Fruit fly (Drosophila melanogaster) whole organism, prepupa: ENCODE measurements around the gene Rpp21.
A peak's percentile ranks its signal among the peaks of the same experiment; 100 is the strongest.

Experiments used
- Blimp-1 ChIP-seq: fragments of 200-800 bp; sonication (Bioruptor generic); optimal IDR thresholded peaks from 3 replicates; lab custom pipeline; 2017; ENCODE audit warnings: missing biosample characterization, missing genetic modification characterization, mild to moderate bottlenecking, moderate library complexity, missing genetic modification reagents
- CG10631 ChIP-seq: fragments of 200-800 bp; sonication (Bioruptor generic); optimal IDR thresholded peaks from 2 replicates; lab custom pipeline; 2016; ENCODE audit warnings: missing biosample characterization, missing genetic modification characterization
- CG11762 ChIP-seq: fragments of 200-800 bp; sonication (Bioruptor generic); optimal IDR thresholded peaks from 3 replicates; lab custom pipeline; 2016; ENCODE audit warnings: missing biosample characterization, missing genetic modification characterization; ENCODE audit not compliant: insufficient read depth
- CG11902 ChIP-seq: fragments of 200-800 bp; sonication (Bioruptor generic); optimal IDR thresholded peaks from 3 replicates; lab custom pipeline; 2016; ENCODE audit warnings: missing biosample characterization, missing genetic modification characterization
- CG15336 ChIP-seq: fragments of 200-800 bp; sonication (Bioruptor generic); IDR thresholded peaks from 2 replicates; pipeline ENCODE4 v1.3.6; 2022; ENCODE audit warnings: missing biosample characterization, missing genetic modification characterization
- CG1621 ChIP-seq: fragments of 200-800 bp; sonication (Bioruptor generic); optimal IDR thresholded peaks from 3 replicates; lab custom pipeline; 2018; ENCODE audit warnings: missing biosample characterization, mild to moderate bottlenecking, missing genetic modification characterization
- CG16779 ChIP-seq: fragments of 200-800 bp; sonication (Bioruptor generic); optimal IDR thresholded peaks from 3 replicates; lab custom pipeline; 2017; ENCODE audit warnings: missing biosample characterization, mild to moderate bottlenecking, missing genetic modification characterization
- CG3032 ChIP-seq: fragments of 200-800 bp; optimal IDR thresholded peaks from 2 replicates; lab custom pipeline; 2019; ENCODE audit warnings: missing biosample characterization, mild to moderate bottlenecking, missing genetic modification characterization, moderate library complexity
- CG31627 ChIP-seq: fragments of 200-800 bp; sonication (Bioruptor generic); optimal IDR thresholded peaks from 3 replicates; lab custom pipeline; 2016; ENCODE audit warnings: missing biosample characterization, missing genetic modification characterization
- CG32006 ChIP-seq: fragments of 200-800 bp; sonication (Bioruptor generic); optimal IDR thresholded peaks from 3 replicates; lab custom pipeline; 2017; ENCODE audit warnings: missing biosample characterization, mild to moderate bottlenecking, missing genetic modification characterization
- CG34406 ChIP-seq: fragments of 200-800 bp; sonication (Bioruptor generic); optimal IDR thresholded peaks from 3 replicates; lab custom pipeline; 2016; ENCODE audit warnings: missing biosample characterization, missing genetic modification characterization
- CG4318 ChIP-seq: fragments of 200-800 bp; sonication (Bioruptor generic); optimal IDR thresholded peaks from 3 replicates; lab custom pipeline; 2017; ENCODE audit warnings: missing biosample characterization, mild to moderate bottlenecking, missing genetic modification characterization
- CG6163 ChIP-seq: fragments of 200-800 bp; sonication (Bioruptor generic); IDR thresholded peaks from 3 replicates; pipeline ENCODE4 v1.3.6; 2022; ENCODE audit warnings: missing biosample characterization, missing genetic modification characterization
- CG6792 ChIP-seq: fragments of 200-800 bp; sonication (Bioruptor generic); optimal IDR thresholded peaks from 3 replicates; lab custom pipeline; 2016; ENCODE audit warnings: missing biosample characterization, missing genetic modification characterization
- CG6808 ChIP-seq: fragments of 200-800 bp; sonication (Bioruptor generic); optimal IDR thresholded peaks from 3 replicates; lab custom pipeline; 2017; ENCODE audit warnings: missing biosample characterization, missing genetic modification characterization, mild to moderate bottlenecking, moderate library complexity, missing genetic modification reagents
- CG6854 ChIP-seq: fragments of 200-800 bp; sonication (Bioruptor generic); optimal IDR thresholded peaks from 2 replicates; lab custom pipeline; 2017; ENCODE audit warnings: missing biosample characterization, mild to moderate bottlenecking, missing genetic modification characterization
- CG7368 ChIP-seq: fragments of 200-800 bp; sonication (Bioruptor generic); optimal IDR thresholded peaks from 3 replicates; lab custom pipeline; 2016; ENCODE audit warnings: missing biosample characterization, missing genetic modification characterization
- CG8632 ChIP-seq: fragments of 200-800 bp; sonication (Bioruptor generic); optimal IDR thresholded peaks from 3 replicates; lab custom pipeline; 2016; ENCODE audit warnings: missing biosample characterization, missing genetic modification characterization
- CG9139 ChIP-seq: fragments of 200-800 bp; sonication (Bioruptor generic); optimal IDR thresholded peaks from 3 replicates; lab custom pipeline; 2017; ENCODE audit warnings: missing biosample characterization, mild to moderate bottlenecking, missing genetic modification characterization
- Eip78C ChIP-seq: fragments of 200-800 bp; sonication (Bioruptor generic); peaks from one replicate; lab custom pipeline; 2016; ENCODE audit warnings: missing biosample characterization, missing genetic modification characterization
- Eip93F ChIP-seq: fragments of 200-800 bp; sonication (Bioruptor generic); optimal IDR thresholded peaks from 2 replicates; lab custom pipeline; 2016; ENCODE audit warnings: missing biosample characterization, mild to moderate bottlenecking, missing genetic modification characterization
- Ets21C ChIP-seq: fragments of 200-800 bp; sonication (Bioruptor generic); optimal IDR thresholded peaks from 3 replicates; lab custom pipeline; 2016; ENCODE audit warnings: missing biosample characterization, missing genetic modification characterization
- Ets96B ChIP-seq: fragments of 200-800 bp; optimal IDR thresholded peaks from 2 replicates; lab custom pipeline; 2019; ENCODE audit warnings: missing biosample characterization, mild to moderate bottlenecking, missing genetic modification characterization, moderate library complexity
- Gug ChIP-seq: fragments of 200-800 bp; sonication (Bioruptor generic); IDR thresholded peaks from 2 replicates; pipeline ENCODE4 v1.3.6; 2022; ENCODE audit warnings: missing biosample characterization, missing genetic modification characterization
- Hr39 ChIP-seq: fragments of 200-800 bp; sonication (Bioruptor generic); optimal IDR thresholded peaks from 2 replicates; lab custom pipeline; 2016; ENCODE audit warnings: missing biosample characterization, missing genetic modification characterization
- Lpt ChIP-seq: fragments of 200-800 bp; sonication (Bioruptor generic); optimal IDR thresholded peaks from 3 replicates; lab custom pipeline; 2016; ENCODE audit warnings: missing biosample characterization, missing genetic modification characterization
- Met ChIP-seq: fragments of 200-800 bp; sonication (Bioruptor generic); optimal IDR thresholded peaks from 3 replicates; lab custom pipeline; 2016; ENCODE audit warnings: missing biosample characterization, missing genetic modification characterization
- OdsH ChIP-seq: fragments of 200-800 bp; sonication (Bioruptor generic); optimal IDR thresholded peaks from 3 replicates; lab custom pipeline; 2016; ENCODE audit warnings: missing biosample characterization, missing genetic modification characterization
- Smox ChIP-seq: fragments of 200-800 bp; sonication (Bioruptor generic); optimal IDR thresholded peaks from 3 replicates; lab custom pipeline; 2016; ENCODE audit warnings: missing biosample characterization, missing genetic modification characterization
- Sox14 ChIP-seq: fragments of 200-800 bp; sonication (Bioruptor generic); optimal IDR thresholded peaks from 3 replicates; lab custom pipeline; 2016; ENCODE audit warnings: missing biosample characterization, missing genetic modification characterization
- Sox15 ChIP-seq: fragments of 200-800 bp; sonication (Bioruptor generic); optimal IDR thresholded peaks from 3 replicates; lab custom pipeline; 2016; ENCODE audit warnings: missing biosample characterization, missing genetic modification characterization
- achi ChIP-seq: fragments of 200-800 bp; sonication (Bioruptor generic); optimal IDR thresholded peaks from 3 replicates; lab custom pipeline; 2016; ENCODE audit warnings: missing biosample characterization, missing genetic modification characterization
- acj6 ChIP-seq: fragments of 200-800 bp; sonication (Bioruptor generic); optimal IDR thresholded peaks from 3 replicates; lab custom pipeline; 2016; ENCODE audit warnings: missing biosample characterization, missing genetic modification characterization
- cyc ChIP-seq: fragments of 200-800 bp; sonication (Bioruptor generic); optimal IDR thresholded peaks from 3 replicates; lab custom pipeline; 2016; ENCODE audit warnings: missing biosample characterization, missing genetic modification characterization
- dac ChIP-seq: fragments of 200-800 bp; sonication (Bioruptor generic); optimal IDR thresholded peaks from 2 replicates; lab custom pipeline; 2017; ENCODE audit warnings: missing biosample characterization, mild to moderate bottlenecking, missing genetic modification characterization
- dsx ChIP-seq: fragments of 200-800 bp; optimal IDR thresholded peaks from 3 replicates; lab custom pipeline; 2019; ENCODE audit warnings: missing biosample characterization, mild to moderate bottlenecking, missing genetic modification characterization, moderate library complexity; ENCODE audit not compliant: poor library complexity, severe bottlenecking
- eg ChIP-seq: fragments of 200-800 bp; sonication (Bioruptor generic); IDR thresholded peaks from 3 replicates; pipeline ENCODE4 v1.3.6; 2022; ENCODE audit warnings: missing biosample characterization, missing genetic modification characterization
- fd59A ChIP-seq: fragments of 200-800 bp; sonication (Bioruptor generic); optimal IDR thresholded peaks from 2 replicates; lab custom pipeline; 2017; ENCODE audit warnings: missing biosample characterization, mild to moderate bottlenecking, missing genetic modification characterization, missing genetic modification reagents
- fd85E ChIP-seq: fragments of 200-800 bp; sonication (Bioruptor generic); optimal IDR thresholded peaks from 3 replicates; lab custom pipeline; 2016; ENCODE audit warnings: missing biosample characterization, missing genetic modification characterization
- lz ChIP-seq: fragments of 200-800 bp; sonication (Bioruptor generic); optimal IDR thresholded peaks from 3 replicates; lab custom pipeline; 2016; ENCODE audit warnings: missing biosample characterization, missing genetic modification characterization
- pdm3 ChIP-seq: fragments of 200-800 bp; sonication (Bioruptor generic); optimal IDR thresholded peaks from 3 replicates; lab custom pipeline; 2016; ENCODE audit warnings: missing biosample characterization, missing genetic modification characterization
- salr ChIP-seq, 2 experiments: fragments of 200-800 bp; sonication (Bioruptor generic); optimal IDR thresholded peaks; 3 replicates each; lab custom pipeline; 2016 to 2018; ENCODE audit warnings: missing biosample characterization in 2 of 2, missing genetic modification characterization in 2 of 2, mild to moderate bottlenecking in 1 of 2
- spab ChIP-seq: fragments of 200-800 bp; sonication (Bioruptor generic); optimal IDR thresholded peaks from 2 replicates; lab custom pipeline; 2017; ENCODE audit warnings: missing biosample characterization, mild to moderate bottlenecking, missing genetic modification characterization, missing genetic modification reagents
- svp ChIP-seq: fragments of 200-800 bp; sonication (Bioruptor generic); peaks from one replicate; lab custom pipeline; 2016; ENCODE audit warnings: missing biosample characterization, missing genetic modification characterization
- vri ChIP-seq: fragments of 200-800 bp; sonication (Bioruptor generic); optimal IDR thresholded peaks from 3 replicates; lab custom pipeline; 2016; ENCODE audit warnings: missing biosample characterization, mild to moderate bottlenecking, missing genetic modification characterization

The Rpp21 gene

dm6 chrX:1080715-1081114, 50.2 kb downstream of the Rpp21 start (continued):
- TF ChIP-seq Blimp-1 (GFP tag; lab: Kevin White, UChicago) (no peak), CG31627 (GFP tag; lab: Kevin White, UChicago) (peak; percentile 1), CG15336 (GFP tag; lab: Robert Waterston, UW) (peak; percentile 61), CG7368 (GFP tag; lab: Kevin White, UChicago) (no peak), Ets96B (tag; lab: Kevin White, UChicago) (peak; percentile 24), Sox14 (peak; percentile 49), CG6792 (peak; percentile 38), CG4318 (GFP tag; lab: Kevin White, UChicago) (peak; percentile 13), CG11902 (GFP tag; lab: Kevin White, UChicago) (no peak), CG9139 (GFP tag; lab: Kevin White, UChicago) (no peak), dac (GFP tag; lab: Kevin White, UChicago) (peak; percentile 29), salr (GFP tag; optimal IDR thresholded peaks at IDR 0.05; lab: Kevin White, UChicago) (peak in 1 of 2 experiments; percentile 30), Eip78C (GFP tag; lab: Kevin White, UChicago) (peak; percentile 88), CG32006 (GFP tag; lab: Kevin White, UChicago) (peak; percentile 60), CG8632 (GFP tag; lab: Kevin White, UChicago) (peak; percentile 16), pdm3 (GFP tag; lab: Kevin White, UChicago) (peak; percentile 54), eg (peak; percentile 50; the same call in 1 of the 3 replicates), CG10631 (GFP tag; lab: Kevin White, UChicago) (peak; percentile 64), acj6 (GFP tag; lab: Kevin White, UChicago) (peak; percentile 60), lz (GFP tag; lab: Kevin White, UChicago) (no peak), Smox (no peak), CG6808 (no peak), dsx (GFP tag; lab: Kevin White, UChicago) (no peak), CG6163 (GFP tag; lab: Robert Waterston, UW) (peak; percentile 46; the same call in 1 of the 3 replicates), cyc (GFP tag; lab: Kevin White, UChicago) (no peak), OdsH (GFP tag; lab: Kevin White, UChicago) (peak; percentile 61), Ets21C (no peak), CG6854 (GFP tag; lab: Kevin White, UChicago) (no peak), Lpt (GFP tag; lab: Kevin White, UChicago) (peak; percentile 46), spab (peak; percentile 15), Sox15 (GFP tag; lab: Kevin White, UChicago) (no peak), fd59A (GFP tag; lab: Kevin White, UChicago) (peak; percentile 33), CG34406 (GFP tag; lab: Kevin White, UChicago) (peak; percentile 10), achi (peak; percentile 59), Eip93F (GFP tag; lab: Kevin White, UChicago) (no peak), CG16779 (tag; lab: Kevin White, UChicago) (no peak), CG3032 (tag; lab: Kevin White, UChicago) (peak; percentile 17), Met (peak; percentile 31)

DNA sequence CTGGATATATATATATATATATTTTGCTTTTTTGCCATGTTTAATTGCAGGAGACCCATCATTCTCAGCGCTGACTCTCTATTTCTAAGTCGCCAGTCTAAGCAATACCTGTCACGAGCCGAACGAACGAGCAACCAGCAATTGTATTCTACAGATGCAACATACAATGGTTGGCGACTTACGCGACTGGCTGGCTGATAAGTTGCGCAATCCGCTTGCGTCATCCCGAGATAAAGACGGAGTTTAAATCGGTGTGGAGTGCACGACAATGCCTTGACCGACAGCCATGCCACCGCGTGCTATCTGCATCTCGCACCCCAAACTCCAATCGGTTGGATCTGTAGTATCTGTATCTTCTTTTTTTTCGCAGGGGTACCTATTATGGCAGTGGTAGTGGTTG, 51.9 kb downstream of the Rpp21 start:
- TF ChIP-seq Gug (GFP tag; lab: Robert Waterston, UW): no peak
- no peak for TF ChIP-seq CG1621 (tag; lab: Kevin White, UChicago)
- no peak for TF ChIP-seq fd59A (GFP tag; lab: Kevin White, UChicago)
- TF ChIP-seq Ets96B (tag; lab: Kevin White, UChicago): no peak
- peak; percentile 41 for TF ChIP-seq svp (GFP tag; lab: Kevin White, UChicago)
- TF ChIP-seq CG11762 (GFP tag; lab: Kevin White, UChicago): no peak
- TF ChIP-seq Hr39 (GFP tag; lab: Kevin White, UChicago): no peak
- no peak for TF ChIP-seq Eip78C (GFP tag; lab: Kevin White, UChicago)
- TF ChIP-seq Blimp-1 (GFP tag; lab: Kevin White, UChicago): no peak
- no peak for TF ChIP-seq CG11902 (GFP tag; lab: Kevin White, UChicago)
- no peak for TF ChIP-seq Sox15 (GFP tag; lab: Kevin White, UChicago)
- no peak for TF ChIP-seq CG6808
- TF ChIP-seq CG3032 (tag; lab: Kevin White, UChicago): no peak
- TF ChIP-seq vri (GFP tag; lab: Kevin White, UChicago): peak; percentile 59
- TF ChIP-seq fd85E (GFP tag; lab: Kevin White, UChicago): no peak
- no peak for TF ChIP-seq Lpt (GFP tag; lab: Kevin White, UChicago)
- no peak for TF ChIP-seq CG31627 (GFP tag; lab: Kevin White, UChicago)
- no peak for TF ChIP-seq dsx (GFP tag; lab: Kevin White, UChicago)
